Worm (Caenorhabditis elegans) whole organism, L4 larva: ENCODE data around the gene sar-1.

ENCODE experiments used
- F10B5.3 ChIP-seq: sonication (generic microtip); optimal IDR thresholded peaks from 2 replicates; lab custom pipeline; 2016; ENCODE audit warnings: mild to moderate bottlenecking, missing genetic modification characterization, missing compliant biosample characterization
- F37D6.2 ChIP-seq: sonication (generic microtip); optimal IDR thresholded peaks from 2 replicates; lab custom pipeline; 2016; ENCODE audit warnings: mild to moderate bottlenecking, missing genetic modification characterization, missing compliant biosample characterization
- F49E8.2 ChIP-seq: sonication (generic microtip); optimal IDR thresholded peaks from 2 replicates; lab custom pipeline; 2016; ENCODE audit warnings: missing compliant biosample characterization, mild to moderate bottlenecking, missing genetic modification characterization, borderline replicate concordance
- R02D3.7 ChIP-seq: fragments of 150-350 bp; sonication (generic microtip); optimal IDR thresholded peaks from 3 replicates; lab custom pipeline; 2014; ENCODE audit warnings: missing biosample characterization, missing genetic modification characterization
- T20F7.1 ChIP-seq: fragments of 200-800 bp; sonication (Bioruptor generic); optimal IDR thresholded peaks from 2 replicates; lab custom pipeline; 2018; ENCODE audit warnings: mild to moderate bottlenecking, missing genetic modification characterization, missing compliant biosample characterization
- Y105C5A.15 ChIP-seq: fragments of 200-800 bp; sonication (Bioruptor generic); IDR thresholded peaks from 2 replicates; pipeline ENCODE4 v1.3.6; 2022; ENCODE audit warnings: missing genetic modification characterization, missing compliant biosample characterization
- Y5F2A.4 ChIP-seq: fragments of 200-800 bp; sonication (Bioruptor generic); optimal IDR thresholded peaks from 2 replicates; lab custom pipeline; 2018; ENCODE audit warnings: mild to moderate bottlenecking, missing genetic modification characterization, missing compliant biosample characterization
- ZK337.2 ChIP-seq: fragments of 200-800 bp; sonication (Bioruptor generic); IDR thresholded peaks from 2 replicates; pipeline ENCODE4 v1.3.6; 2022; ENCODE audit warnings: missing genetic modification reagents, missing genetic modification characterization, missing compliant biosample characterization
- ZK546.5 ChIP-seq, 2 experiments: sonication (generic microtip); optimal IDR thresholded peaks; 2 replicates each; lab custom pipeline; 2017; ENCODE audit warnings: missing biosample characterization in 2 of 2, missing genetic modification characterization in 2 of 2
- arid-1 ChIP-seq: fragments of 200-800 bp; sonication (Bioruptor generic); conservative IDR thresholded peaks from 2 replicates; pipeline ENCODE4 v1.3.6; 2022; ENCODE audit warnings: missing genetic modification reagents, missing genetic modification characterization, missing compliant biosample characterization
- attf-4 ChIP-seq: sonication (generic microtip); optimal IDR thresholded peaks from 3 replicates; lab custom pipeline; 2017; ENCODE audit warnings: missing biosample characterization, missing genetic modification characterization
- ceh-44 ChIP-seq: fragments of 200-800 bp; sonication (Bioruptor generic); IDR thresholded peaks from 2 replicates; pipeline ENCODE4 v1.3.6; 2022; ENCODE audit warnings: missing genetic modification reagents, missing genetic modification characterization, missing compliant biosample characterization
- daf-12 ChIP-seq: fragments of 150-350 bp; optimal IDR thresholded peaks from 2 replicates; lab custom pipeline; 2014; ENCODE audit warnings: missing biosample characterization, missing genetic modification reagents, missing genetic modification characterization
- daf-16 ChIP-seq, 3 experiments: sonication (generic microtip); optimal IDR thresholded peaks; 2 replicates each; lab custom pipeline; 2016 to 2017; ENCODE audit warnings: missing genetic modification characterization in 3 of 3, missing genetic modification reagents in 3 of 3, mild to moderate bottlenecking in 2 of 3, missing compliant biosample characterization in 2 of 3, missing biosample characterization in 1 of 3, moderate library complexity in 1 of 3
- daf-19 ChIP-seq: fragments of 200-800 bp; sonication (Bioruptor generic); conservative IDR thresholded peaks from 2 replicates; pipeline ENCODE4 v1.3.6; 2022; ENCODE audit warnings: missing genetic modification characterization, missing compliant biosample characterization
- daf-8 ChIP-seq: fragments of 200-800 bp; sonication (Bioruptor generic); IDR thresholded peaks from 2 replicates; pipeline ENCODE4 v1.3.6; 2022; ENCODE audit warnings: missing genetic modification characterization, missing compliant biosample characterization
- dmd-8 ChIP-seq: fragments of 200-800 bp; sonication (Bioruptor generic); IDR thresholded peaks from 2 replicates; pipeline ENCODE4 v1.3.6; 2022; ENCODE audit warnings: missing genetic modification characterization, missing compliant biosample characterization
- gei-8 ChIP-seq: fragments of 200-800 bp; sonication (Bioruptor generic); optimal IDR thresholded peaks from 2 replicates; lab custom pipeline; 2018; ENCODE audit warnings: mild to moderate bottlenecking, missing genetic modification characterization, missing compliant biosample characterization
- hif-1 ChIP-seq, 2 experiments: sonication (generic microtip); optimal IDR thresholded peaks; 2 replicates each; lab custom pipeline; 2016 to 2017; ENCODE audit warnings: missing compliant biosample characterization in 2 of 2, missing genetic modification characterization in 2 of 2, missing genetic modification reagents in 2 of 2, missing genotype in 2 of 2, mild to moderate bottlenecking in 1 of 2
- lin-29 ChIP-seq: fragments of 200-800 bp; sonication (Bioruptor generic); IDR thresholded peaks from 2 replicates; pipeline ENCODE4 v1.3.6; 2022; ENCODE audit warnings: missing genetic modification reagents, missing genetic modification characterization, missing compliant biosample characterization
- lin-38 ChIP-seq: fragments of 200-800 bp; sonication (Bioruptor generic); IDR thresholded peaks from 2 replicates; pipeline ENCODE4 v1.3.6; 2022; ENCODE audit warnings: missing genetic modification reagents, missing genetic modification characterization, missing compliant biosample characterization
- madf-5 ChIP-seq, 2 experiments: fragments of 200-800 bp; sonication (Bioruptor generic); IDR thresholded peaks; 2 replicates each; pipeline ENCODE4 v1.3.6; 2022; ENCODE audit warnings: missing compliant biosample characterization in 2 of 2, missing genetic modification characterization in 2 of 2
- madf-9 ChIP-seq: fragments of 200-800 bp; sonication (Bioruptor generic); conservative IDR thresholded peaks from 2 replicates; pipeline ENCODE4 v1.3.6; 2022; ENCODE audit warnings: missing genetic modification reagents, missing genetic modification characterization, missing compliant biosample characterization
- mdl-1 ChIP-seq, 2 experiments: fragments of 150-350 bp in 1 of 2; sonication (generic microtip) in 1 of 2; optimal IDR thresholded peaks; 2 replicates each; lab custom pipeline; 2014 to 2017; ENCODE audit warnings: missing biosample characterization in 2 of 2, missing genetic modification characterization in 2 of 2
- mdt-29 ChIP-seq: fragments of 200-800 bp; sonication (Bioruptor generic); IDR thresholded peaks from 2 replicates; pipeline ENCODE4 v1.3.6; 2022; ENCODE audit warnings: missing genetic modification reagents, missing genetic modification characterization, missing compliant biosample characterization
- mes-2 ChIP-seq: sonication (generic microtip); optimal IDR thresholded peaks from 2 replicates; lab custom pipeline; 2016; ENCODE audit warnings: missing genotype, mild to moderate bottlenecking, missing genetic modification characterization, missing compliant biosample characterization; ENCODE audit not compliant: poor library complexity, severe bottlenecking
- mxl-2 ChIP-seq: fragments of 200-800 bp; sonication (Bioruptor generic); conservative IDR thresholded peaks from 2 replicates; pipeline ENCODE4 v1.3.6; 2022; ENCODE audit warnings: missing genetic modification reagents, missing genetic modification characterization, missing compliant biosample characterization
- mxl-3 ChIP-seq: fragments of 200-800 bp; sonication (Bioruptor generic); optimal IDR thresholded peaks from 2 replicates; lab custom pipeline; 2018; ENCODE audit warnings: mild to moderate bottlenecking, missing genetic modification characterization, missing compliant biosample characterization
- nhr-10 ChIP-seq: fragments of 150-350 bp; optimal IDR thresholded peaks from 2 replicates; lab custom pipeline; 2014; ENCODE audit warnings: missing biosample characterization, missing genetic modification characterization
- nhr-102 ChIP-seq: sonication (generic microtip); optimal IDR thresholded peaks from 2 replicates; lab custom pipeline; 2016; ENCODE audit warnings: mild to moderate bottlenecking, missing genetic modification characterization, moderate library complexity, missing compliant biosample characterization
- nhr-11 ChIP-seq: fragments of 150-350 bp; optimal IDR thresholded peaks from 2 replicates; lab custom pipeline; 2014; ENCODE audit warnings: missing biosample characterization, missing genetic modification characterization
- nhr-111 ChIP-seq: fragments of 200-800 bp; sonication (Bioruptor generic); optimal IDR thresholded peaks from 2 replicates; lab custom pipeline; 2018; ENCODE audit warnings: mild to moderate bottlenecking, missing genetic modification characterization, missing compliant biosample characterization
- nhr-237 ChIP-seq: sonication (generic microtip); optimal IDR thresholded peaks from 2 replicates; lab custom pipeline; 2017; ENCODE audit warnings: missing biosample characterization, missing genetic modification characterization
- nhr-25 ChIP-seq: sonication (generic microtip); optimal IDR thresholded peaks from 2 replicates; lab custom pipeline; 2017; ENCODE audit warnings: missing genetic modification characterization, mild to moderate bottlenecking, missing compliant biosample characterization, antibody characterized with exemption, moderate library complexity, borderline replicate concordance; ENCODE audit not compliant: insufficient read depth
- nhr-76 ChIP-seq: fragments of 150-350 bp; optimal IDR thresholded peaks from 2 replicates; lab custom pipeline; 2014; ENCODE audit warnings: missing biosample characterization, missing genetic modification characterization
- saeg-2 ChIP-seq: fragments of 200-800 bp; sonication (Bioruptor generic); IDR thresholded peaks from 2 replicates; pipeline ENCODE4 v1.3.6; 2022; ENCODE audit warnings: missing genetic modification reagents, missing genetic modification characterization, missing compliant biosample characterization
- sdz-12 ChIP-seq: fragments of 200-800 bp; sonication (Bioruptor generic); optimal IDR thresholded peaks from 2 replicates; lab custom pipeline; 2018; ENCODE audit warnings: mild to moderate bottlenecking, missing genetic modification characterization, missing compliant biosample characterization
- set-16 ChIP-seq: fragments of 200-800 bp; sonication (Bioruptor generic); IDR thresholded peaks from 2 replicates; pipeline ENCODE4 v1.3.6; 2022; ENCODE audit warnings: missing genetic modification reagents, missing genetic modification characterization, missing compliant biosample characterization
- skn-1 ChIP-seq: fragments of 150-350 bp; optimal IDR thresholded peaks from 2 replicates; lab custom pipeline; 2014; ENCODE audit warnings: missing biosample characterization, missing genetic modification characterization
- tag-97 ChIP-seq: fragments of 200-800 bp; sonication (Bioruptor generic); IDR thresholded peaks from 2 replicates; pipeline ENCODE4 v1.3.6; 2022; ENCODE audit warnings: missing genetic modification characterization, missing compliant biosample characterization
- tra-1 ChIP-seq: fragments of 200-800 bp; sonication (Bioruptor generic); IDR thresholded peaks from 2 replicates; pipeline ENCODE4 v1.3.6; 2022; ENCODE audit warnings: missing genetic modification reagents, missing genetic modification characterization, missing compliant biosample characterization
- unc-130 ChIP-seq: sonication (generic microtip); optimal IDR thresholded peaks from 2 replicates; lab custom pipeline; 2016; ENCODE audit warnings: missing genetic modification reagents, missing genetic modification characterization, missing compliant biosample characterization
- vab-7 ChIP-seq: fragments of 200-800 bp; sonication (Bioruptor generic); IDR thresholded peaks from 2 replicates; pipeline ENCODE4 v1.3.6; 2022; ENCODE audit warnings: missing genetic modification reagents, missing genetic modification characterization, missing compliant biosample characterization
- zfp-2 ChIP-seq: sonication (generic microtip); optimal IDR thresholded peaks from 2 replicates; lab custom pipeline; 2016; ENCODE audit warnings: mild to moderate bottlenecking, missing genetic modification characterization, missing compliant biosample characterization
- zip-11 ChIP-seq: fragments of 200-800 bp; sonication (Bioruptor generic); IDR thresholded peaks from 2 replicates; pipeline ENCODE4 v1.3.6; 2022; ENCODE audit warnings: missing genetic modification characterization, missing compliant biosample characterization
- zip-2 ChIP-seq: fragments of 150-350 bp; optimal IDR thresholded peaks from 2 replicates; lab custom pipeline; 2014; ENCODE audit warnings: missing biosample characterization, missing genetic modification characterization
- ztf-11 ChIP-seq: fragments of 150-350 bp; optimal IDR thresholded peaks from 2 replicates; lab custom pipeline; 2014; ENCODE audit warnings: missing biosample characterization, missing genetic modification characterization

The sar-1 gene

DNA sequence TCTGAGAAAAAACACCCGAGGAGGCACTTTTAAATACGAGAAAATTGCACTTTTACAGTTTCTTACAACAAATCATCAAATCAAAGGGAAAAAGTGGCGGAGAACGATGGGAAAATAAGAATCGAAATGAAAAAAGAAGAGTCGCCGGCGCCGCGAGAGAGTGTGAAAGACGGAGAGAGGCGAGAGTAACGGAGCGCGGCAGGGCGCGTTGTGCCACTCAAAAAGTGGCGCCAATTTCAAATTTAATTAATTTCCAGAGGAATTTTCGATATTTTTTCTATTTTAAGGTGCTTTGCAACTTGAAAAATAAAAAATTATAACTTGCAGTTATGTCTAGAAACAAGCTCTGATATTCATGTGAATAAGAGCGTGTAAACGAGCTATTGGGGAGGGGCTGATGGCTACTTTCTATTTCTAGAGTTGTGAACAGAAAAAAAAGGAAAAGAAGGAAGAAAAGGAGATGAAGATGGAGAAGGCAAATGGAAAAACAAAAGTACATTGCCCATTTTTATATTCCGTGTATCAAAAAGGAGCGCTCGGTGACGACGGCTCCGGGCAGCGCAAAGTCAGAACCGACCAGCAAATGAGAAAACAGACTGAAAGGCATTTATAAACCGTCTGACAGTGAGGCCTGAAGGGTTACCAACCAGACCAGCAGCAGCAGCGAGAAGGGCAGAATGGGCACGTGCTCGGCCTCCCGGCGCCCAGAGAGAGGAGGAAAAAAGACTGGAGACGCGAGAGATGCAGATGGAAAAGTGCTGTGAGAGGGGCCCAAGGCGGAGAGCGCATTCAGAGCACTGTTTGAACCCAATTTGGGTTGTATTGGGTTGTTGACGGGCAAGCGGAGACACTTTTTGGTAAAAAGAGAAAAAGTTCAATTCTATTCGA, 42.0 kb downstream of the sar-1 start (continued):
- TF ChIP-seq Y5F2A.4 (GFP tag; lab: Kevin White, UChicago) (no peak), gei-8 (GFP tag; lab: Kevin White, UChicago) (no peak), vab-7 (GFP tag; lab: Robert Waterston, UW) (no peak), nhr-25 (tag; lab: Kevin White, UChicago) (no peak), nhr-76 (no peak), R02D3.7 (tag; lab: Kevin White, UChicago) (no peak), mxl-3 (GFP tag; lab: Kevin White, UChicago) (peak; percentile 76), ceh-44 (GFP tag; lab: Robert Waterston, UW) (no peak), arid-1 (GFP tag; lab: Robert Waterston, UW) (peak; percentile 74), dmd-8 (GFP tag; lab: Robert Waterston, UW) (peak; percentile 40; the same call in 1 of the 2 replicates), daf-12 (no peak), madf-5 (GFP tag; IDR thresholded peaks at IDR 0.05; lab: Robert Waterston, UW) (0 out of 4 replicates have a peak, but pooled peaks of 1 of the 2 experiments have one; percentile 5), nhr-102 (no peak), nhr-111 (GFP tag; lab: Kevin White, UChicago) (no peak), unc-130 (peak; percentile 15), nhr-11 (no peak), F49E8.2 (no peak), Y105C5A.15 (GFP tag; lab: Robert Waterston, UW) (peak; percentile 59; the same call in 1 of the 2 replicates), mxl-2 (GFP tag; lab: Robert Waterston, UW) (peak; percentile 65; the same call in 1 of the 2 replicates), zfp-2 (no peak), nhr-237 (tag; lab: Kevin White, UChicago) (no peak), daf-8 (no peak), nhr-10 (no peak), skn-1 (tag; lab: Kevin White, UChicago) (no peak), lin-29 (GFP tag; lab: Robert Waterston, UW) (0 out of 2 replicates have a peak, but pooled peaks have one; percentile 9), saeg-2 (GFP tag; lab: Robert Waterston, UW) (0 out of 2 replicates have a peak, but pooled peaks have one; percentile 11), F37D6.2 (no peak), lin-38 (peak; percentile 68), sdz-12 (GFP tag; lab: Kevin White, UChicago) (no peak), ZK337.2 (GFP tag; lab: Robert Waterston, UW) (peak; percentile 47; the same call in 1 of the 2 replicates), ztf-11 (tag; lab: Kevin White, UChicago) (no peak), mdt-29 (GFP tag; lab: Robert Waterston, UW) (no peak), tag-97 (GFP tag; lab: Robert Waterston, UW) (no peak), F10B5.3 (no peak), mes-2 (tag; lab: Kevin White, UChicago) (peak; percentile 48), zip-2 (tag; lab: Kevin White, UChicago) (no peak), mdl-1 (tag; optimal IDR thresholded peaks at IDR 0.05; lab: Kevin White, UChicago) (peak; percentile 71 to 92), daf-16 (GFP tag; optimal IDR thresholded peaks at IDR 0.05; lab: Kevin White, UChicago) (peak in 1 of 2 experiments; percentile 15), daf-16 (tag; optimal IDR thresholded peaks at IDR 0.05; lab: Kevin White, UChicago) (peak; percentile 71), zip-11 (GFP tag; lab: Robert Waterston, UW) (no peak), madf-9 (GFP tag; lab: Robert Waterston, UW) (0 out of 2 replicates have a peak, but pooled peaks have one; percentile 30), ZK546.5 (tag; optimal IDR thresholded peaks at IDR 0.05; lab: Kevin White, UChicago) (no peak), T20F7.1 (GFP tag; lab: Kevin White, UChicago) (peak; percentile 7), tra-1 (GFP tag; lab: Robert Waterston, UW) (0 out of 2 replicates have a peak, but pooled peaks have one; percentile 39), hif-1 (tag; optimal IDR thresholded peaks at IDR 0.05; lab: Kevin White, UChicago) (peak in 1 of 2 experiments; percentile 6), set-16 (peak; percentile 92), attf-4 (tag; lab: Kevin White, UChicago) (no peak), daf-19 (no peak)
